Worm (Caenorhabditis elegans): Measurements from ENCODE around the gene polh-1.

- TF ChIP-seq R02D3.7 (tag; optimal IDR thresholded peaks at IDR 0.05) (no peak), egl-27 (tag; optimal IDR thresholded peaks at IDR 0.05) (no peak), rbr-2 (tag; optimal IDR thresholded peaks at IDR 0.05) (no peak), ces-1 (GFP tag; optimal IDR thresholded peaks at IDR 0.05) (no peak)
These were observed 12.1 kb downstream of the polh-1 start for ce11 chrIII:1937879-1938438.

Measured in whole organism, L4 larva.